Fruit fly (Drosophila melanogaster): ENCODE measurements around the gene CG2256.

CG2256 gene

DNA sequence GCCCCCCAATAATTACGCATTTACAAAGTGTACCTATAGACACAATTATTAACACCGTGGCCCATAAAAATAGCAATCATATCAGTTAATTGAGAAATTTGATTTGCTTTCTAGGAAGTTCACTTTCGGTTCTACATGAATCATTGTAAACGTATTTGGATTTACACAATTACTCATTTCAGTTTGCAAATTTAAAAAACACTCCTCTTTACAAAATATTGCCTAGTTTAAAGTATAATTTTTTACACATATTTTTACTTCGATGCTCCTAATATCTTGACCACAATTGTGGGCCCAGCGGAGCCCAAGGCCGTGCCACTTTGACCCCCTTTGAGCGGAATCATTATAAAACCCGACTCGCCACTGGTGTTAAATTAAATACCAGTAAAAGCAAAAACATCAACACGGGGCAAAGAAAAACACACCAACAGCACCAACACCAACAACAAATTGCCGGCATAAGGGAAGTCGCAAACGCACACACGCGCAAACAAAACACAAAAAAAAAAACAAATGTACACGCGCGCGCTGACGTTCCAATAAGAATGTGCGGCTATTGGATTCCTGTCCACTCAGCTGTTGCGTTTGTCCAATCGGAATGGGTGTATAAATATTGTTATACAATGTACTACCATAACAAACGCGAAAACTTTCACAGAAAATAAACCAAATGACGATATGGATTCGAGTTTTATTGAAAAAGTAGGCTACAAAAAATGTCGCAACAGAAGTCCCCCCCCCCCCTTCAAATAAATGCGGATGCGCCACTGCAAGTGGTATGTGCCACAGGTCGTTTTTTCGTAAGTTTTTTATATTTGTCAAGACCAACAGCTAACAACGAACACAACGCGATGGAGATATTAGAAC is 27.7 kb upstream of the CG2256 start:
- TF ChIP-seq CG8478 (optimal IDR thresholded peaks at IDR 0.05) (no peak), usp (GFP tag; optimal IDR thresholded peaks at IDR 0.05) (no peak), Dll (optimal IDR thresholded peaks at IDR 0.05) (no peak), psq (optimal IDR thresholded peaks at IDR 0.05) (no peak)

dm6 chrX:8113386-8114279 is 26.6 kb upstream of the CG2256 start:
- no peak for TF ChIP-seq EcR (GFP tag; optimal IDR thresholded peaks at IDR 0.05)
- no peak for TF ChIP-seq usp (GFP tag; optimal IDR thresholded peaks at IDR 0.05)
- TF ChIP-seq Dll (optimal IDR thresholded peaks at IDR 0.05) = no peak
- TF ChIP-seq CG8478 (optimal IDR thresholded peaks at IDR 0.05) = no peak
- TF ChIP-seq pan (optimal IDR thresholded peaks at IDR 0.05) = no peak
- no peak for TF ChIP-seq psq (optimal IDR thresholded peaks at IDR 0.05)

DNA sequence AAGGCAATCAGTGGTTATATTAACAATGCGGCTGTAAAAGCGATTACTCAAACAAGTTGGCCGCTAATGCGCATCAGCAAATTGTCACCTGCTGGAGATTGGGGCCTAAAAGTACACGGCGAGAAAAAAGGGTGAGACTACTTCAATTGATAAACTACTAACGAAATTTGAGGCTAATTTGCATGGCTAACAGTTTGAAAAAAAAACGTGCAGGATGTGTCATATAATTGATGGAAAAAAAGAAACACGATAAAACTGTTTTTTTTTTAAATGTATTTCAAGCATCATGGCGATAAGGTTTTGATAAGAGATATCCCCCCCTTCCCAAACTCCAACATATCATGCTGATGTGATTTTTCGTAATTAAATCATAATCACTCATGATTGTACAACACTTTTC is 25.7 kb upstream of the CG2256 start:
- TF ChIP-seq EcR (GFP tag; optimal IDR thresholded peaks at IDR 0.05) (no peak), psq (optimal IDR thresholded peaks at IDR 0.05) (no peak), Dll (optimal IDR thresholded peaks at IDR 0.05) (no peak), pan (optimal IDR thresholded peaks at IDR 0.05) (no peak), usp (GFP tag; optimal IDR thresholded peaks at IDR 0.05) (no peak), CG8478 (optimal IDR thresholded peaks at IDR 0.05) (no peak)

DNA sequence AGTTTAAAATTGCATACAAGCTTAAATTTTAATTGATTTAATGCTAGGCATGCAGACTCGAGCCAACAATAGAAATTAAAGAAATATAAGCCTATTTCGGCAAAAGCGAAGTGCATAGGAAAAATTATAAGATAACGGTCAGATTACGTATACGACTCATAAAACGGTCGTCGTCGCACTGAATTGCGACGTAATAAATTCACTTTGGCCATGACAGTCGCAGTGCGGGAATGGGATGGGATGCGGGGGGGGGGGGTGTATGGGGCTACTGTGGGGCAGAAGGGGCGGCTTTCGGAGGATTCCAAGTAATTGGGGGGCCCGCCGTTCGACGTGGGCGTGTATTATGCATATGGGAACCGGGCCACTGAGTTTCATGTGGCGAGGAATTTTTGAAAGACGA is 24.0 kb upstream of the CG2256 start:
- TF ChIP-seq psq (optimal IDR thresholded peaks at IDR 0.05) (no peak), Dll (optimal IDR thresholded peaks at IDR 0.05) (no peak), CG8478 (optimal IDR thresholded peaks at IDR 0.05) (no peak)

DNA sequence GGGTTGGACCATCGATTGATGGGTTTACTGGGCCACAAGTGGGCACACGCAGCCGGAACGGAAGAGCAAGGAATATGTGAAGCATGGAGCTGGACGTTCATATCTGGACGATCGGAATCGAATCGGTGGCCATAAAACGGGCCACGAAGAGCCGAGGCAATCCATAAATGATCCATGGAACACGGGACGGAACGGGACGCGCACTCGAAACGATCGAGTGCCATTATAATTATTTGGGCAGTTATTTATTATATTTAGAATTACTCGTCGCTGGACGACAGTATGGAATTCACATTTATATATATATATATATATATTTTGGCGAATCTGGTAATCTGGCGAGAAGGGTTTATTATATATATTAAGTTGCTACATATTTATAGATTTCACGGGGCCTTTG is 20.9 kb upstream of the CG2256 start:
- no peak for TF ChIP-seq pan (optimal IDR thresholded peaks at IDR 0.05)
- TF ChIP-seq EcR (GFP tag; optimal IDR thresholded peaks at IDR 0.05) = no peak
- no peak for TF ChIP-seq psq (optimal IDR thresholded peaks at IDR 0.05)
- TF ChIP-seq usp (GFP tag; optimal IDR thresholded peaks at IDR 0.05) = no peak
- TF ChIP-seq Dll (optimal IDR thresholded peaks at IDR 0.05) = no peak
- TF ChIP-seq CG8478 (optimal IDR thresholded peaks at IDR 0.05) = no peak

DNA sequence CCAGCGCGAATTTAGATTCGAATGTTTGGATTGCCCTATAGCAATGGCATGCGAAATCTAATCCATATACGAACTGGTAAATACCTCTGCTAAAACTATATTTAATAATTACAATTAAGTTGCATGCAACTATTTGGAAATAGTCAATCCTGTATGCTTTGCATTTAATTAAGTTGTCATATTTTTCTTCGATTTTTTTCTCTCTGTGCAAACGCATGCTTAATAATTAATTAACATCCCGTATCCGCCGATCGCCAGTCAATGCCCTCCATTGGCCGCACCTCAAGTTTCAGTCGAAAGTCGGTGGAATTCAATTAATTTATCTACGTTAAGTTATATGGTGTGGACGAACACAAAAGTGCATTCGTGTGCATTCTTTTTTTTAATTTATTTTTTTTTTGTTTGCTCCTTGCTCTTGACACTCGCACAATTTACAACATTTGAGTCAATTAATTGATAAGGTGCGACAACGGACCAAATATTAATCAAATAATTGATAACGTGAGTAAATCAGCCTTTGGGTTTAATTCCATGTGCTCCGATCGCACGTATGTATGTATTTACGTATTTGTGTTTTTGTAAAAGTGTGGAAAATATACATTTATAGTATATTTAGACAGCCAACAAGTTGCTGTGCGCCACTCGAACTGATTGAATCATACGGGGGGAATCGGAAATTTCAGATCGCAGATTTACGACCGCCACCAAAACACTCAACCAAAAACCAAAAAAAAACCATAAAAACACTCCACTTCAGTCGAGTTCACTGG is 19.5 kb upstream of the CG2256 start:
- no peak for TF ChIP-seq EcR (GFP tag; optimal IDR thresholded peaks at IDR 0.05)
- TF ChIP-seq psq (optimal IDR thresholded peaks at IDR 0.05) = no peak
- TF ChIP-seq Dll (optimal IDR thresholded peaks at IDR 0.05) = no peak
- no peak for TF ChIP-seq usp (GFP tag; optimal IDR thresholded peaks at IDR 0.05)
- TF ChIP-seq CG8478 (optimal IDR thresholded peaks at IDR 0.05) = no peak
- TF ChIP-seq pan (optimal IDR thresholded peaks at IDR 0.05) = no peak

- TF ChIP-seq pan (optimal IDR thresholded peaks at IDR 0.05) (no peak), EcR (GFP tag; optimal IDR thresholded peaks at IDR 0.05) (no peak), psq (optimal IDR thresholded peaks at IDR 0.05) (no peak), Dll (optimal IDR thresholded peaks at IDR 0.05) (no peak), usp (GFP tag; optimal IDR thresholded peaks at IDR 0.05) (no peak), CG8478 (optimal IDR thresholded peaks at IDR 0.05) (no peak)
These were observed 14.6 kb upstream of the CG2256 start, which contains the start of gene CG2258 for dm6 chrX:8101479-8102198. CG2258 (minus strand) TSS chrX:8102095.

dm6 chrX:8100826-8101079 is 13.7 kb upstream of the CG2256 start:
- no peak for TF ChIP-seq Dll (optimal IDR thresholded peaks at IDR 0.05)
- no peak for TF ChIP-seq pan (optimal IDR thresholded peaks at IDR 0.05)
- no peak for TF ChIP-seq CG8478 (optimal IDR thresholded peaks at IDR 0.05)
- no peak for TF ChIP-seq usp (GFP tag; optimal IDR thresholded peaks at IDR 0.05)
- no peak for TF ChIP-seq psq (optimal IDR thresholded peaks at IDR 0.05)
- no peak for TF ChIP-seq EcR (GFP tag; optimal IDR thresholded peaks at IDR 0.05)

- no peak for TF ChIP-seq CG8478 (optimal IDR thresholded peaks at IDR 0.05)
- no peak for TF ChIP-seq pan (optimal IDR thresholded peaks at IDR 0.05)
These were observed 13.2 kb upstream of the CG2256 start for dm6 chrX:8100026-8100825.

DNA sequence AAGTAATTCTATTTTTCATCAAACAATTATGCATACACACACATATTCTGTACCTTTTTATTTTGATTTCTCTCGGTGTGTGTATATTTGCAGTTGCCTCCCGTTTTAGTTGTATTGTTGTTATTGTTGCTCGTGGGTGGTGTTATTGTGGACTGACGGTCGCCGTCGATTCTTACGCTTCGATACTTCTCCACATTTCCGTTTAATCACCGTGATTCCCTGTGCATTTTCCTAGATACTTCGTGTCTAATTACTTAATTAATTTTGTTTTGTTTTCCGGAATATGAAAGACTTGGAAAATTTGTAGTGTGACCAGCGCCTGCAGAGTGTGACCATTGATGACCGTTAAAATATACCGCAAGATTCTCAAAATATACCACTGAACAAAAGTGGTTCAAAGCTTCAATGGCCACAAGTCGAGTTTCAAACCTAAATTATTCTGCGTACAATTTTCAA is 6.7 kb upstream of the CG2256 start, which contains the start of gene UbcE2H:
TSS of gene UbcE2H (minus strand) at position 343 of the 456 bp plus-strand sequence.
- TF ChIP-seq EcR (GFP tag; optimal IDR thresholded peaks at IDR 0.05) (no peak), psq (optimal IDR thresholded peaks at IDR 0.05) (no peak), Dll (optimal IDR thresholded peaks at IDR 0.05) (no peak), usp (GFP tag; optimal IDR thresholded peaks at IDR 0.05) (no peak), pan (optimal IDR thresholded peaks at IDR 0.05) (no peak), CG8478 (optimal IDR thresholded peaks at IDR 0.05) (no peak)

Data from whole organism.